Worm (Caenorhabditis elegans) whole organism, mixed stage, embryonic: Measurements from ENCODE around the gene pdf-2.

ENCODE experiments used
- M03D4.4 ChIP-seq: sonication (generic microtip); optimal IDR thresholded peaks from 2 replicates; lab custom pipeline; 2017; ENCODE audit warnings: mild to moderate bottlenecking, missing genetic modification characterization, missing compliant biosample characterization
- bed-3 ChIP-seq: fragments of 200-800 bp; sonication (Bioruptor generic); optimal IDR thresholded peaks from 3 replicates; lab custom pipeline; 2018; ENCODE audit warnings: mild to moderate bottlenecking, missing genetic modification characterization, moderate library complexity, missing compliant biosample characterization
- blmp-1 ChIP-seq: fragments of 150-350 bp; optimal IDR thresholded peaks from 2 replicates; lab custom pipeline; 2014; ENCODE audit warnings: missing biosample characterization, missing genetic modification characterization
- ceh-39 ChIP-seq: fragments of 150-350 bp; optimal IDR thresholded peaks from 2 replicates; lab custom pipeline; 2014; ENCODE audit warnings: missing biosample characterization, missing genetic modification characterization
- ceh-83 ChIP-seq: fragments of 200-800 bp; sonication (Bioruptor generic); optimal IDR thresholded peaks from 2 replicates; lab custom pipeline; 2018; ENCODE audit warnings: mild to moderate bottlenecking, missing genetic modification characterization, missing compliant biosample characterization
- ces-1 ChIP-seq: fragments of 150-350 bp; optimal IDR thresholded peaks from 2 replicates; lab custom pipeline; 2014; ENCODE audit warnings: missing biosample characterization, missing genetic modification reagents, missing genetic modification characterization
- cnd-1 ChIP-seq: fragments of 200-800 bp; sonication (Bioruptor generic); optimal IDR thresholded peaks from 2 replicates; lab custom pipeline; 2018; ENCODE audit warnings: mild to moderate bottlenecking, missing genetic modification characterization, missing compliant biosample characterization
- drap-1 ChIP-seq: fragments of 200-800 bp; sonication (Bioruptor generic); optimal IDR thresholded peaks from 3 replicates; lab custom pipeline; 2018; ENCODE audit warnings: mild to moderate bottlenecking, missing genetic modification characterization, missing compliant biosample characterization
- elt-1 ChIP-seq: sonication (generic microtip); optimal IDR thresholded peaks from 2 replicates; lab custom pipeline; 2017; ENCODE audit warnings: missing genetic modification characterization, mild to moderate bottlenecking, missing compliant biosample characterization, antibody characterized with exemption, moderate library complexity, borderline replicate concordance; ENCODE audit not compliant: insufficient read depth
- elt-3 ChIP-seq: fragments of 150-350 bp; optimal IDR thresholded peaks from 2 replicates; lab custom pipeline; 2014; ENCODE audit warnings: missing biosample characterization, missing genetic modification characterization
- flh-1 ChIP-seq: fragments of 200-800 bp; sonication (Bioruptor generic); optimal IDR thresholded peaks from 2 replicates; lab custom pipeline; 2018; ENCODE audit warnings: mild to moderate bottlenecking, missing genetic modification characterization, moderate library complexity, missing compliant biosample characterization
- ham-2 ChIP-seq: fragments of 200-800 bp; sonication (Bioruptor generic); optimal IDR thresholded peaks from 2 replicates; lab custom pipeline; 2018; ENCODE audit warnings: mild to moderate bottlenecking, missing genetic modification characterization, missing compliant biosample characterization
- hlh-1 ChIP-seq: fragments of 150-350 bp; optimal IDR thresholded peaks from 2 replicates; lab custom pipeline; 2014; ENCODE audit warnings: missing biosample characterization, missing genetic modification reagents, missing genetic modification characterization
- lin-13 ChIP-seq: fragments of 150-350 bp; optimal IDR thresholded peaks from 2 replicates; lab custom pipeline; 2014; ENCODE audit warnings: missing biosample characterization, missing genetic modification characterization
- lsy-2 ChIP-seq: fragments of 150-350 bp; optimal IDR thresholded peaks from 2 replicates; lab custom pipeline; 2014; ENCODE audit warnings: missing biosample characterization, missing genetic modification characterization
- mab-5 ChIP-seq: fragments of 150-350 bp; optimal IDR thresholded peaks from 2 replicates; lab custom pipeline; 2014; ENCODE audit warnings: missing biosample characterization, missing genetic modification characterization
- mep-1 ChIP-seq: fragments of 150-350 bp; optimal IDR thresholded peaks from 2 replicates; lab custom pipeline; 2017; ENCODE audit warnings: missing biosample characterization, missing genetic modification reagents, missing genetic modification characterization, inconsistent platforms
- mls-2 ChIP-seq: sonication (generic microtip); optimal IDR thresholded peaks from 2 replicates; lab custom pipeline; 2016; ENCODE audit warnings: mild to moderate bottlenecking, missing genetic modification characterization, moderate library complexity, missing compliant biosample characterization
- nhr-12 ChIP-seq: fragments of 150-350 bp; optimal IDR thresholded peaks from 2 replicates; lab custom pipeline; 2014; ENCODE audit warnings: missing biosample characterization, missing genetic modification characterization
- nhr-2 ChIP-seq: fragments of 150-350 bp; optimal IDR thresholded peaks from 2 replicates; lab custom pipeline; 2014; ENCODE audit warnings: missing biosample characterization, missing genetic modification characterization
- nhr-28 ChIP-seq: fragments of 150-350 bp; optimal IDR thresholded peaks from 2 replicates; lab custom pipeline; 2014; ENCODE audit warnings: missing biosample characterization, missing genetic modification characterization
- nhr-76 ChIP-seq: sonication (generic microtip); optimal IDR thresholded peaks from 2 replicates; lab custom pipeline; 2017; ENCODE audit warnings: missing biosample characterization, missing genetic modification characterization
- pha-4 ChIP-seq: fragments of 150-350 bp; optimal IDR thresholded peaks from 2 replicates; lab custom pipeline; 2018; ENCODE audit warnings: missing biosample characterization, missing genetic modification reagents, missing genetic modification characterization
- snpc-4 ChIP-seq: fragments of 150-350 bp; optimal IDR thresholded peaks from 2 replicates; lab custom pipeline; 2014; ENCODE audit warnings: missing biosample characterization, missing genetic modification characterization
- sptf-1 ChIP-seq: sonication (generic microtip); optimal IDR thresholded peaks from 2 replicates; lab custom pipeline; 2017; ENCODE audit warnings: mild to moderate bottlenecking, missing genetic modification characterization, moderate library complexity, missing compliant biosample characterization
- unc-120 ChIP-seq: sonication (generic microtip); optimal IDR thresholded peaks from 2 replicates; lab custom pipeline; 2017; ENCODE audit warnings: missing genetic modification characterization, missing compliant biosample characterization; ENCODE audit not compliant: poor library complexity, severe bottlenecking
- unc-39 ChIP-seq: fragments of 150-350 bp; optimal IDR thresholded peaks from 2 replicates; lab custom pipeline; 2014; ENCODE audit warnings: missing biosample characterization, missing genetic modification characterization
- unc-62 ChIP-seq: fragments of 150-350 bp; optimal IDR thresholded peaks from 2 replicates; lab custom pipeline; 2014; ENCODE audit warnings: missing biosample characterization, missing genetic modification reagents, missing genetic modification characterization
- zip-8 ChIP-seq: fragments of 150-350 bp; optimal IDR thresholded peaks from 2 replicates; lab custom pipeline; 2014; ENCODE audit warnings: missing biosample characterization, missing genetic modification characterization
- ztf-11 ChIP-seq: fragments of 150-350 bp; optimal IDR thresholded peaks from 2 replicates; lab custom pipeline; 2014; ENCODE audit warnings: missing biosample characterization, missing genetic modification characterization

The pdf-2 gene

DNA sequence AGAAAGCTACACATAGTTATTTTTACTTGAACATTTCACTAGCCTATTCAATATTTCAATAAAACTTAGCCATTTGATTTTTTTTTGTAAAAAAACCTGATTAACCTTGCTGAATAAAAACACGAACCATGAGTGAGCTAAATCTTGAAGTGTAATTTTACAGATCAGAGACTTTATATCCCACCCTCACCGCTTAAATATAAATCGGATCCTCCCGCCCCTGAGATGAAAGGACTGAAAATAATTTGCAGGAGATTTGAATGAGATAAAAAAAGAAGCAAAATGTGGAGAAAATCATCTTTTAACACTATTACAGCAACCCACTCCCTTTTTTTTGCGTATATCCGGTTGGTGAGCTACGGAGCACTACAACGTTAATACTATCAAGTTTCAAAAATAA is 13.2 kb upstream of the pdf-2 start, which contains the start of gene npax-2:
Gene npax-2 (minus strand): TSS at position 101 of the 400 bp plus-strand sequence.
- TF ChIP-seq mls-2 (tag; lab: Kevin White, UChicago), result no peak
- no peak for TF ChIP-seq M03D4.4 (tag; lab: Kevin White, UChicago)
- TF ChIP-seq sptf-1 (tag; lab: Kevin White, UChicago), result no peak
- TF ChIP-seq unc-62 (GFP tag; lab: Kevin White, UChicago), result no peak
- no peak for TF ChIP-seq nhr-28 (tag; lab: Kevin White, UChicago)
- TF ChIP-seq flh-1 (GFP tag; lab: Kevin White, UChicago), result no peak
- no peak for TF ChIP-seq unc-120 (tag; lab: Kevin White, UChicago)
- no peak for TF ChIP-seq ceh-83 (GFP tag; lab: Kevin White, UChicago)
- TF ChIP-seq ces-1, result no peak
- TF ChIP-seq zip-8 (tag; lab: Kevin White, UChicago), result no peak
- TF ChIP-seq snpc-4 (tag; lab: Kevin White, UChicago), result no peak
- TF ChIP-seq, all 35 proteins: peak for 0

ce11 chrX:2152062-2152461 is 11.1 kb upstream of the pdf-2 start:
- TF ChIP-seq elt-1, result peak; percentile 85
- no peak for TF ChIP-seq lsy-2 (tag; lab: Kevin White, UChicago)
- TF ChIP-seq ham-2 (GFP tag; lab: Kevin White, UChicago), result peak; percentile 47

DNA sequence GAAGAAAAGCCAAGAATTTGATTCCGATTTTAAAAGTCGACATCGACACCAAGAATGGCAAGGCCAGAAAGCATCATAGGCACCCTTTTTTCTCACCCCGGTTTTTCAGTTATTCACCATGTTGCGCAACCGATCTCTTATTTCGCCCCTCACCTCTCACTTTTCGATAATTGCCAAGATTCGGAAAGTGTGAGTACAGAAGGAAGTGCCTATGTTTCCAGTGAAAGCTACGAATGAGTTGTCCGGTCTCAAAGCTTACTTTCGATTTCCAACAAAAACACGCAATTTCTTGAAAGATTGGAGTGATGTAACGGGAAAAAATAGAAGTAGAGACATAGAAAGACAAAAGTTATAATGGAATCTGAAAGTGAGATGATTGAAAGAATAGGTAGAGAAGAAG is 9.4 kb upstream of the pdf-2 start:
- TF ChIP-seq zip-8 (tag; lab: Kevin White, UChicago) (peak; percentile 47), mep-1 (no peak), snpc-4 (tag; lab: Kevin White, UChicago) (no peak), nhr-12 (tag; lab: Kevin White, UChicago) (no peak), ceh-39 (no peak), flh-1 (GFP tag; lab: Kevin White, UChicago) (no peak), ztf-11 (tag; lab: Kevin White, UChicago) (no peak), ceh-83 (GFP tag; lab: Kevin White, UChicago) (no peak), unc-120 (tag; lab: Kevin White, UChicago) (no peak), pha-4 (tag; lab: Kevin White, UChicago) (no peak), bed-3 (GFP tag; lab: Kevin White, UChicago) (no peak), lin-13 (tag; lab: Kevin White, UChicago) (no peak), blmp-1 (tag; lab: Kevin White, UChicago) (peak; percentile 19), drap-1 (GFP tag; lab: Kevin White, UChicago) (no peak)

DNA sequence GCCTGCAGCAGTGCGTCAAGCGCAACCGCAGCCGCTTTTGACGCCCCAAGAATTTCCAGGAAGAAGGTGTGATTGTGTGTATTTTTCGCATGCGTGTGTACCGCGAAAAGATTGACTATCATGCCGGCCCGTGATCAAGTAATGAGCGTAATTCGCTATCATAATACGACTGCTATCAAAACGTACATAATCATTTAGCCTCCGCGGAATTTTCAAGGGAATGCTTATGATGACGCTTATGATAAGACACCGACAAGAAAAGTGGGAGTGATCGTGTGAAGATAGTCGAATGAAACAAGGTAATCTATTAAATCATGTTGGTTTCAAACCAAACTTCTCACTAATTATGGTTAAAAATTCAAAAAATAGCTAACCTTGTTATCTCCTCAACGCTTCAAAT is 5.3 kb upstream of the pdf-2 start:
- TF ChIP-seq hlh-1 (no peak), cnd-1 (no peak), sptf-1 (tag; lab: Kevin White, UChicago) (no peak), nhr-2 (tag; lab: Kevin White, UChicago) (no peak), drap-1 (GFP tag; lab: Kevin White, UChicago) (no peak), elt-3 (tag; lab: Kevin White, UChicago) (no peak), unc-120 (tag; lab: Kevin White, UChicago) (no peak), nhr-28 (tag; lab: Kevin White, UChicago) (no peak), mab-5 (no peak)
- TF ChIP-seq, all 35 proteins: peak for 0

- no peak for TF ChIP-seq blmp-1 (tag; lab: Kevin White, UChicago)
- TF ChIP-seq ces-1, result no peak
- no peak for TF ChIP-seq M03D4.4 (tag; lab: Kevin White, UChicago)
- TF ChIP-seq mls-2 (tag; lab: Kevin White, UChicago), result no peak
- no peak for TF ChIP-seq elt-3 (tag; lab: Kevin White, UChicago)
- TF ChIP-seq zip-8 (tag; lab: Kevin White, UChicago), result no peak
- no peak for TF ChIP-seq cnd-1
- TF ChIP-seq ham-2 (GFP tag; lab: Kevin White, UChicago), result no peak
- TF ChIP-seq ceh-39, result no peak
- TF ChIP-seq sptf-1 (tag; lab: Kevin White, UChicago), result no peak
- no peak for TF ChIP-seq ceh-83 (GFP tag; lab: Kevin White, UChicago)
- no peak for TF ChIP-seq ztf-11 (tag; lab: Kevin White, UChicago)
- TF ChIP-seq nhr-2 (tag; lab: Kevin White, UChicago), result no peak
- no peak for TF ChIP-seq snpc-4 (tag; lab: Kevin White, UChicago)
- no peak for TF ChIP-seq nhr-76 (tag; lab: Kevin White, UChicago)
- no peak for TF ChIP-seq unc-39
- TF ChIP-seq drap-1 (GFP tag; lab: Kevin White, UChicago), result no peak
- TF ChIP-seq flh-1 (GFP tag; lab: Kevin White, UChicago), result no peak
- no peak for TF ChIP-seq lin-13 (tag; lab: Kevin White, UChicago)
- no peak for TF ChIP-seq pha-4 (tag; lab: Kevin White, UChicago)
Measured at ce11 chrX:2164751-2165150, 1.6 kb downstream of the pdf-2 start, which contains the start of gene F48B9.3. Gene F48B9.3, plus strand, starts transcription at chrX:2165051.
